Fruit fly (Drosophila melanogaster) whole organism, embryonic: ENCODE data around the gene CG46317.

ENCODE experiments used
- Adf1 ChIP-seq: fragments of 200-800 bp; sonication (Bioruptor generic); IDR thresholded peaks from 2 replicates; pipeline ENCODE4 v1.3.6; 2022; ENCODE audit warnings: missing biosample characterization, missing genetic modification characterization
- CG10565 ChIP-seq: fragments of 200-800 bp; sonication (Bioruptor generic); optimal IDR thresholded peaks from 3 replicates; lab custom pipeline; 2016; ENCODE audit warnings: missing biosample characterization, mild to moderate bottlenecking, missing genetic modification characterization
- CG10654 ChIP-seq: fragments of 200-800 bp; sonication (Bioruptor generic); optimal IDR thresholded peaks from 2 replicates; lab custom pipeline; 2016; ENCODE audit warnings: missing biosample characterization, missing genetic modification characterization
- CG10979 ChIP-seq: fragments of 200-800 bp; sonication (Bioruptor generic); optimal IDR thresholded peaks from 2 replicates; lab custom pipeline; 2018; ENCODE audit warnings: missing biosample characterization, mild to moderate bottlenecking, missing genetic modification characterization, moderate library complexity
- CG13123 ChIP-seq: fragments of 200-800 bp; sonication (Bioruptor generic); optimal IDR thresholded peaks from 2 replicates; lab custom pipeline; 2016; ENCODE audit warnings: missing biosample characterization, missing genetic modification characterization
- CG14965 ChIP-seq: fragments of 200-800 bp; sonication (Bioruptor generic); optimal IDR thresholded peaks from 2 replicates; lab custom pipeline; 2016; ENCODE audit warnings: missing biosample characterization, missing genetic modification characterization, borderline replicate concordance
- CG16779 ChIP-seq: fragments of 200-800 bp; sonication (Bioruptor generic); IDR thresholded peaks from 2 replicates; pipeline ENCODE4 v1.3.6; 2022; ENCODE audit warnings: missing biosample characterization, missing genetic modification characterization
- CG16813 ChIP-seq: fragments of 200-800 bp; sonication (Bioruptor generic); IDR thresholded peaks from 3 replicates; pipeline ENCODE4 v1.3.6; 2022; ENCODE audit warnings: missing biosample characterization, missing genetic modification characterization; ENCODE audit not compliant: partially characterized antibody
- CG17361 ChIP-seq: fragments of 200-800 bp; sonication (Bioruptor generic); IDR thresholded peaks from 3 replicates; pipeline ENCODE4 v1.3.6; 2022; ENCODE audit warnings: missing biosample characterization, missing genetic modification characterization
- CG17912 ChIP-seq: fragments of 200-800 bp; sonication (Bioruptor generic); optimal IDR thresholded peaks from 2 replicates; lab custom pipeline; 2018; ENCODE audit warnings: missing biosample characterization, mild to moderate bottlenecking, missing genetic modification characterization
- CG1792 ChIP-seq: fragments of 200-800 bp; sonication (Bioruptor generic); optimal IDR thresholded peaks from 2 replicates; lab custom pipeline; 2016; ENCODE audit warnings: missing biosample characterization, missing genetic modification characterization
- CG18619 ChIP-seq: fragments of 200-800 bp; sonication (Bioruptor generic); optimal IDR thresholded peaks from 3 replicates; lab custom pipeline; 2017; ENCODE audit warnings: missing biosample characterization, mild to moderate bottlenecking, missing genetic modification characterization
- CG2875 ChIP-seq: fragments of 200-800 bp; sonication (Bioruptor generic); optimal IDR thresholded peaks from 2 replicates; lab custom pipeline; 2017; ENCODE audit warnings: missing biosample characterization, mild to moderate bottlenecking, missing genetic modification characterization, missing genetic modification reagents
- CG31388 ChIP-seq: fragments of 200-800 bp; sonication (Bioruptor generic); optimal IDR thresholded peaks from 2 replicates; lab custom pipeline; 2016; ENCODE audit warnings: missing biosample characterization, missing genetic modification characterization
- CG33213 ChIP-seq: fragments of 200-800 bp; sonication (Bioruptor generic); optimal IDR thresholded peaks from 3 replicates; lab custom pipeline; 2016; ENCODE audit warnings: missing biosample characterization, missing genetic modification characterization
- CG34376 ChIP-seq: fragments of 200-800 bp; sonication (Bioruptor generic); optimal IDR thresholded peaks from 2 replicates; lab custom pipeline; 2018; ENCODE audit warnings: missing biosample characterization, mild to moderate bottlenecking, missing genetic modification characterization
- CG7271 ChIP-seq: fragments of 200-800 bp; sonication (Bioruptor generic); optimal IDR thresholded peaks from 2 replicates; lab custom pipeline; 2018; ENCODE audit warnings: missing biosample characterization, mild to moderate bottlenecking, missing genetic modification characterization, moderate library complexity
- CG7745 ChIP-seq: fragments of 200-800 bp; sonication (Bioruptor generic); optimal IDR thresholded peaks from 2 replicates; lab custom pipeline; 2018; ENCODE audit warnings: missing biosample characterization, mild to moderate bottlenecking, missing genetic modification characterization, moderate library complexity
- CG7987 ChIP-seq: fragments of 200-800 bp; sonication (Bioruptor generic); optimal IDR thresholded peaks from 2 replicates; lab custom pipeline; 2018; ENCODE audit warnings: missing biosample characterization, mild to moderate bottlenecking, missing genetic modification characterization, moderate library complexity
- Chrac-16 ChIP-seq: fragments of 200-800 bp; sonication (Bioruptor generic); optimal IDR thresholded peaks from 3 replicates; lab custom pipeline; 2016; ENCODE audit warnings: missing biosample characterization, missing genetic modification characterization
- CkIIα-i1 ChIP-seq: fragments of 200-800 bp; sonication (Bioruptor generic); IDR thresholded peaks from 2 replicates; pipeline ENCODE4 v1.3.6; 2022; ENCODE audit warnings: missing biosample characterization, missing genetic modification characterization
- CrebB ChIP-seq: fragments of 200-800 bp; sonication (Bioruptor generic); optimal IDR thresholded peaks from 3 replicates; lab custom pipeline; 2018; ENCODE audit warnings: missing biosample characterization, mild to moderate bottlenecking, missing genetic modification characterization
- Elba2 ChIP-seq: fragments of 200-800 bp; sonication (Bioruptor generic); optimal IDR thresholded peaks from 3 replicates; lab custom pipeline; 2016; ENCODE audit warnings: missing biosample characterization, missing genetic modification characterization
- Fer1 ChIP-seq: fragments of 200-800 bp; sonication (Bioruptor generic); optimal IDR thresholded peaks from 2 replicates; lab custom pipeline; 2017; ENCODE audit warnings: missing biosample characterization, mild to moderate bottlenecking, missing genetic modification characterization
- Gug ChIP-seq: fragments of 200-800 bp; sonication (Bioruptor generic); IDR thresholded peaks from 4 replicates; pipeline ENCODE4 v1.3.6; 2022; ENCODE audit warnings: missing biosample characterization, missing genetic modification characterization
- H15 ChIP-seq: fragments of 200-800 bp; sonication (Bioruptor generic); IDR thresholded peaks from 3 replicates; pipeline ENCODE4 v1.3.6; 2022; ENCODE audit warnings: missing biosample characterization, missing genetic modification characterization
- Hmx ChIP-seq: fragments of 200-800 bp; sonication (Bioruptor generic); optimal IDR thresholded peaks from 2 replicates; lab custom pipeline; 2016; ENCODE audit warnings: missing biosample characterization, missing genetic modification characterization
- Jarid2 ChIP-seq: fragments of 200-800 bp; sonication (Bioruptor generic); optimal IDR thresholded peaks from 3 replicates; lab custom pipeline; 2017; ENCODE audit warnings: mild to moderate bottlenecking, missing biosample characterization, missing genetic modification reagents, missing genetic modification characterization
- Mad ChIP-seq: fragments of 200-800 bp; sonication (Bioruptor generic); optimal IDR thresholded peaks from 2 replicates; lab custom pipeline; 2016; ENCODE audit warnings: missing biosample characterization, missing genetic modification characterization
- NfI ChIP-seq: fragments of 200-800 bp; sonication (Bioruptor generic); optimal IDR thresholded peaks from 3 replicates; lab custom pipeline; 2018; ENCODE audit warnings: missing biosample characterization, mild to moderate bottlenecking, missing genetic modification characterization, moderate library complexity
- Usf ChIP-seq: fragments of 200-800 bp; sonication (Bioruptor generic); optimal IDR thresholded peaks from 2 replicates; lab custom pipeline; 2017; ENCODE audit warnings: missing genotype, missing biosample characterization, missing genetic modification characterization
- amos ChIP-seq: fragments of 200-800 bp; sonication (Bioruptor generic); IDR thresholded peaks from 2 replicates; pipeline ENCODE4 v1.3.6; 2022; ENCODE audit warnings: missing biosample characterization, missing genetic modification characterization; ENCODE audit not compliant: partially characterized antibody
- chinmo ChIP-seq: fragments of 200-800 bp; sonication (Bioruptor generic); IDR thresholded peaks from 4 replicates; pipeline ENCODE4 v1.3.6; 2022; ENCODE audit warnings: missing biosample characterization, missing genetic modification characterization; ENCODE audit not compliant: partially characterized antibody
- crc ChIP-seq: fragments of 200-800 bp; sonication (Bioruptor generic); optimal IDR thresholded peaks from 2 replicates; lab custom pipeline; 2016; ENCODE audit warnings: missing biosample characterization, missing genetic modification characterization
- croc ChIP-seq: fragments of 200-800 bp; sonication (Bioruptor generic); conservative IDR thresholded peaks from 3 replicates; pipeline ENCODE4 v1.3.6; 2022; ENCODE audit warnings: missing biosample characterization, missing genetic modification characterization
- fru ChIP-seq: fragments of >200 bp; optimal IDR thresholded peaks from 2 replicates; lab custom pipeline; 2017
- gsb-n ChIP-seq: fragments of 200-800 bp; sonication (Bioruptor generic); optimal IDR thresholded peaks from 3 replicates; lab custom pipeline; 2018; ENCODE audit warnings: missing biosample characterization, mild to moderate bottlenecking, missing genetic modification characterization
- kay ChIP-seq: fragments of 200-800 bp; sonication (Bioruptor generic); optimal IDR thresholded peaks from 2 replicates; lab custom pipeline; 2016; ENCODE audit warnings: missing biosample characterization, missing genetic modification characterization
- lab ChIP-seq: fragments of 200-800 bp; sonication (Bioruptor generic); optimal IDR thresholded peaks from 3 replicates; lab custom pipeline; 2017; ENCODE audit warnings: missing biosample characterization, missing genetic modification characterization, mild to moderate bottlenecking, moderate library complexity, missing genetic modification reagents
- mld ChIP-seq: fragments of 200-800 bp; sonication (Bioruptor generic); IDR thresholded peaks from 3 replicates; pipeline ENCODE4 v1.3.6; 2022; ENCODE audit warnings: missing biosample characterization, missing genetic modification characterization; ENCODE audit not compliant: partially characterized antibody
- nerfin-1 ChIP-seq: fragments of 200-800 bp; sonication (Bioruptor generic); optimal IDR thresholded peaks from 3 replicates; lab custom pipeline; 2019; ENCODE audit warnings: missing biosample characterization, mild to moderate bottlenecking, missing genetic modification characterization, moderate library complexity
- pzg ChIP-seq: fragments of 200-800 bp; sonication (Bioruptor generic); optimal IDR thresholded peaks from 3 replicates; lab custom pipeline; 2018; ENCODE audit warnings: missing biosample characterization, mild to moderate bottlenecking, missing genetic modification characterization, moderate library complexity
- repo ChIP-seq: fragments of 200-800 bp; sonication (Bioruptor generic); optimal IDR thresholded peaks from 2 replicates; lab custom pipeline; 2016; ENCODE audit warnings: missing biosample characterization, missing genetic modification characterization
- salm ChIP-seq: fragments of 200-800 bp; sonication (Bioruptor generic); optimal IDR thresholded peaks from 2 replicates; lab custom pipeline; 2018; ENCODE audit warnings: missing biosample characterization, mild to moderate bottlenecking, missing genetic modification characterization
- sc ChIP-seq, 3 experiments: fragments of >200 bp in 2 of 3; fragments of 200-800 bp in 1 of 3; sonication (Bioruptor generic) in 1 of 3; optimal IDR thresholded peaks; 2 replicates in 2 of 3; 3 replicates in 1 of 3; lab custom pipeline; 2017; ENCODE audit warnings: mild to moderate bottlenecking in 1 of 3, missing biosample characterization in 1 of 3, missing genetic modification characterization in 1 of 3, missing genetic modification reagents in 1 of 3
- schlank ChIP-seq: fragments of 200-800 bp; sonication (Bioruptor generic); optimal IDR thresholded peaks from 2 replicates; lab custom pipeline; 2018; ENCODE audit warnings: missing biosample characterization, mild to moderate bottlenecking, missing genetic modification characterization
- slp2 ChIP-seq: fragments of 200-800 bp; sonication (Bioruptor generic); optimal IDR thresholded peaks from 2 replicates; lab custom pipeline; 2016; ENCODE audit warnings: missing biosample characterization, missing genetic modification characterization
- tap ChIP-seq: fragments of 200-800 bp; optimal IDR thresholded peaks from 3 replicates; lab custom pipeline; 2019; ENCODE audit warnings: missing biosample characterization, mild to moderate bottlenecking, missing genetic modification characterization, moderate library complexity
- tup ChIP-seq: fragments of 200-800 bp; sonication (Bioruptor generic); optimal IDR thresholded peaks from 2 replicates; lab custom pipeline; 2016; ENCODE audit warnings: missing biosample characterization, mild to moderate bottlenecking, missing genetic modification characterization, moderate library complexity

CG46317 gene

DNA sequence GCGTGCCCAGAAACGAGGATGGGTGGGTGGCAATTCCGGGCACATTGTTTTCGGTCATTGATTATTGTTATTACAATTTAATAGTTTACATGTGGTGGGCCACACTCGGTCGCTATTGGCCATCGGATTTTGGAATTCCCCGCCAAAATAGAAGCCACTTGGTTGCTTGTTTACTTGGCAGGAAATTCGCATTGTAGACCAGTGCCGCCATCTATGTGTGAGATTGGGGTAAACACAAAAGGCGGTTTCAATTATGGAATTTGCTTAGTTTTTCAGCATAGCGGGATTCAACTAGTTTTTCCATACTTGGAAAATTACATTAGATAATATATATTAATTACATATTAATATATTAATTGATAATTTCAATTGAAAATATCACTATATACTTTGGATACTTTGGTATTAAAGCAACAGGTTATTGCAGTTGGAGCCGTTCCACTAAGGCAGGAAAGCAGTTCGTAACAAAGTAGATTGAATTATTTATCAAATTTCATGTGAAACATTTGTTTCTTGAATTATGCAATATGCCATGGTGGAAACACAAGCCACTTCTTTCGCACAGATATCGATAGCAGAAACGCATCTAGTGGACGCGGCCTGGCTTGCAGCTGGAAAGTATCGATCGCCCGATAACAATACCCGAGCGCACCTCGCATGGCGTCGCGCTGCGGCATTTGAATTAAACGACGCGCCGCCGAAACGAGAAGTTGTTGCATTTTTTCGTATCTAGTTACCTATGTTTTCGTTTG, 13.8 kb upstream of the CG46317 start, which contains the start of gene mud (continued):
- no peak for TF ChIP-seq Usf (GFP tag; lab: Kevin White, UChicago)
- no peak for TF ChIP-seq salm
- peak; percentile 77 for TF ChIP-seq amos
- TF ChIP-seq CG1792 (GFP tag; lab: Kevin White, UChicago): no peak
- TF ChIP-seq CG10979 (tag; lab: Kevin White, UChicago): peak; percentile 35
- TF ChIP-seq Elba2 (GFP tag; lab: Kevin White, UChicago): no peak
- no peak for TF ChIP-seq sc (optimal IDR thresholded peaks at IDR 0.05; lab: Kevin White, UChicago)
- peak; percentile 5 for TF ChIP-seq sc (GFP tag; optimal IDR thresholded peaks at IDR 0.05; lab: Kevin White, UChicago)
- peak; percentile 38; the same call in 1 of the 3 replicates for TF ChIP-seq mld (GFP tag; lab: Robert Waterston, UW)
- no peak for TF ChIP-seq CG33213 (GFP tag; lab: Kevin White, UChicago)
- TF ChIP-seq kay: no peak
- TF ChIP-seq CG7745 (tag; lab: Kevin White, UChicago): no peak
- TF ChIP-seq tup (GFP tag; lab: Kevin White, UChicago): no peak
- TF ChIP-seq chinmo (GFP tag; lab: Robert Waterston, UW): no peak
- no peak for TF ChIP-seq Jarid2 (GFP tag; lab: Kevin White, UChicago)
- no peak for TF ChIP-seq schlank (tag; lab: Kevin White, UChicago)
- TF ChIP-seq CrebB: no peak
- no peak for TF ChIP-seq Chrac-16 (GFP tag; lab: Kevin White, UChicago)
- TF ChIP-seq Mad (GFP tag; lab: Kevin White, UChicago): no peak
- TF ChIP-seq CG10654 (GFP tag; lab: Kevin White, UChicago): no peak
- TF ChIP-seq fru (lab: Kevin White, UChicago): no peak
- peak; percentile 61 for TF ChIP-seq pzg (GFP tag; lab: Kevin White, UChicago)
- peak; percentile 79 for TF ChIP-seq CG16813 (GFP tag; lab: Robert Waterston, UW)
- no peak for TF ChIP-seq CG7987
- TF ChIP-seq CG2875 (GFP tag; lab: Kevin White, UChicago): no peak
- no peak; the same call in 2 of the 3 replicates for TF ChIP-seq CG17361 (GFP tag; lab: Robert Waterston, UW)
- TF ChIP-seq tap: no peak
- no peak for TF ChIP-seq Hmx
- peak; percentile 12 for TF ChIP-seq CG18619 (GFP tag; lab: Kevin White, UChicago)
- no peak; the same call in 3 of the 4 replicates for TF ChIP-seq Gug (GFP tag; lab: Robert Waterston, UW)
- TF ChIP-seq repo (GFP tag; lab: Kevin White, UChicago): no peak
- TF ChIP-seq Adf1: 0 out of 2 replicates have a peak, but pooled peaks have one; percentile 21
- no peak for TF ChIP-seq crc (GFP tag; lab: Kevin White, UChicago)
- no peak for TF ChIP-seq CG10565 (GFP tag; lab: Kevin White, UChicago)
- no peak for TF ChIP-seq CkIIα-i1
- TF ChIP-seq CG13123 (GFP tag; lab: Kevin White, UChicago): no peak
- TF ChIP-seq NfI: no peak
- no peak for TF ChIP-seq CG31388 (GFP tag; lab: Kevin White, UChicago)
- TF ChIP-seq gsb-n: no peak
- no peak for TF ChIP-seq slp2 (GFP tag; lab: Kevin White, UChicago)
- TF ChIP-seq CG17912 (GFP tag; lab: Kevin White, UChicago): no peak
- TF ChIP-seq lab (GFP tag; lab: Kevin White, UChicago): peak; percentile 4
- no peak for TF ChIP-seq CG16779
- no peak for TF ChIP-seq CG7271 (tag; lab: Kevin White, UChicago)
- no peak for TF ChIP-seq CG14965 (GFP tag; lab: Kevin White, UChicago)
- no peak for TF ChIP-seq CG34376 (GFP tag; lab: Kevin White, UChicago)
- TF ChIP-seq H15 (GFP tag; lab: Robert Waterston, UW): no peak
- no peak for TF ChIP-seq croc (GFP tag; lab: Robert Waterston, UW)
- no peak for TF ChIP-seq Fer1 (GFP tag; lab: Kevin White, UChicago)
- TF ChIP-seq nerfin-1: no peak
